Worm (Caenorhabditis elegans) whole organism, early embryonic: Measurements from ENCODE around the gene Y110A2AL.3.
A peak's percentile ranks its signal among the peaks of the same experiment; 100 is the strongest.
"Not testable (repeated sequence)": the region's sequence is repeated elsewhere in the genome, so short reads cannot be mapped to it uniquely, and the experiment has no call there.

ENCODE experiments used
- B0310.2 ChIP-seq: sonication (generic microtip); optimal IDR thresholded peaks from 2 replicates; lab custom pipeline; 2016; ENCODE audit warnings: mild to moderate bottlenecking, missing genetic modification characterization, missing compliant biosample characterization
- F13C5.2 ChIP-seq: sonication (generic microtip); optimal IDR thresholded peaks from 2 replicates; lab custom pipeline; 2017; ENCODE audit warnings: mild to moderate bottlenecking, missing genetic modification characterization, inconsistent platforms, missing compliant biosample characterization
- aly-1 ChIP-seq: sonication (generic microtip); optimal IDR thresholded peaks from 2 replicates; lab custom pipeline; 2016; ENCODE audit warnings: missing genetic modification characterization, missing compliant biosample characterization
- ama-1 ChIP-seq: fragments of 150-350 bp; optimal IDR thresholded peaks from 2 replicates; lab custom pipeline; 2014
- ceh-13 ChIP-seq: fragments of 200-800 bp; sonication (Bioruptor generic); optimal IDR thresholded peaks from 2 replicates; lab custom pipeline; 2018; ENCODE audit warnings: mild to moderate bottlenecking, missing genetic modification characterization, missing compliant biosample characterization
- ceh-36 ChIP-seq: sonication (generic microtip); optimal IDR thresholded peaks from 2 replicates; lab custom pipeline; 2016; ENCODE audit warnings: missing genetic modification characterization, inconsistent platforms, missing compliant biosample characterization
- ets-7 ChIP-seq: sonication (generic microtip); optimal IDR thresholded peaks from 2 replicates; lab custom pipeline; 2016; ENCODE audit warnings: missing genotype, missing genetic modification characterization, missing compliant biosample characterization
- flt-1 ChIP-seq: fragments of 200-800 bp; sonication (Bioruptor generic); IDR thresholded peaks from 2 replicates; pipeline ENCODE4 v1.3.6; 2022; ENCODE audit warnings: missing genetic modification characterization, missing compliant biosample characterization
- hmbx-1 ChIP-seq: sonication (generic microtip); optimal IDR thresholded peaks from 2 replicates; lab custom pipeline; 2016; ENCODE audit warnings: mild to moderate bottlenecking, missing genetic modification characterization, missing compliant biosample characterization
- hmg-4 ChIP-seq: fragments of 200-800 bp; sonication (Bioruptor generic); optimal IDR thresholded peaks from 2 replicates; lab custom pipeline; 2018; ENCODE audit warnings: mild to moderate bottlenecking, missing genetic modification characterization, missing compliant biosample characterization
- hnd-1 ChIP-seq: sonication (generic microtip); optimal IDR thresholded peaks from 2 replicates; lab custom pipeline; 2016; ENCODE audit warnings: missing genetic modification characterization, missing compliant biosample characterization
- pes-1 ChIP-seq: fragments of 200-800 bp; sonication (Bioruptor generic); IDR thresholded peaks from 2 replicates; pipeline ENCODE4 v1.3.6; 2022; ENCODE audit warnings: missing genetic modification reagents, missing genetic modification characterization, missing compliant biosample characterization
- scrt-1 ChIP-seq: fragments of 200-800 bp; sonication (Bioruptor generic); IDR thresholded peaks from 2 replicates; pipeline ENCODE4 v1.3.6; 2022; ENCODE audit warnings: missing genetic modification characterization, missing compliant biosample characterization
- sea-1 ChIP-seq: fragments of 200-800 bp; sonication (Bioruptor generic); conservative IDR thresholded peaks from 2 replicates; pipeline ENCODE4 v1.3.6; 2022; ENCODE audit warnings: missing genetic modification characterization, missing compliant biosample characterization
- tbx-11 ChIP-seq: fragments of 200-800 bp; sonication (Bioruptor generic); IDR thresholded peaks from 2 replicates; pipeline ENCODE4 v1.3.6; 2022; ENCODE audit warnings: missing genetic modification characterization, missing compliant biosample characterization
- tbx-37 ChIP-seq: fragments of 200-800 bp; sonication (Bioruptor generic); conservative IDR thresholded peaks from 2 replicates; pipeline ENCODE4 v1.3.6; 2022; ENCODE audit warnings: missing genetic modification reagents, missing genetic modification characterization, missing compliant biosample characterization
- tra-4 ChIP-seq: sonication (generic microtip); optimal IDR thresholded peaks from 2 replicates; lab custom pipeline; 2017; ENCODE audit warnings: missing genetic modification characterization, missing compliant biosample characterization

Y110A2AL.3 gene

ce11 chrII:2830144-2830543 is 36.7 kb upstream of the Y110A2AL.3 start:
- TF ChIP-seq ets-7 (tag; lab: Kevin White, UChicago) (no peak), B0310.2 (no peak), tbx-37 (no peak), hmg-4 (GFP tag; lab: Kevin White, UChicago) (no peak), ama-1 (lab: Kevin White, UChicago) (no peak), hnd-1 (tag; lab: Kevin White, UChicago) (no peak), F13C5.2 (no peak), flt-1 (GFP tag; lab: Robert Waterston, UW) (no peak), scrt-1 (no peak), tbx-11 (GFP tag; lab: Robert Waterston, UW) (no peak), aly-1 (tag; lab: Kevin White, UChicago) (no peak), ceh-13 (GFP tag; lab: Kevin White, UChicago) (no peak), sea-1 (GFP tag; lab: Robert Waterston, UW) (no peak), hmbx-1 (tag; lab: Kevin White, UChicago) (no peak), tra-4 (no peak), ceh-36 (tag; lab: Kevin White, UChicago) (no peak), pes-1 (GFP tag; lab: Robert Waterston, UW) (no peak)

ce11 chrII:2831173-2831572 is 35.7 kb upstream of the Y110A2AL.3 start, which contains the start of gene K12H6.6:
Gene K12H6.6, minus strand, starts transcription at chrII:2831233.
- TF ChIP-seq ceh-36 (tag; lab: Kevin White, UChicago) (no peak), hmbx-1 (tag; lab: Kevin White, UChicago) (no peak), tbx-11 (GFP tag; lab: Robert Waterston, UW) (no peak), tra-4 (no peak), ets-7 (tag; lab: Kevin White, UChicago) (no peak), B0310.2 (no peak), scrt-1 (no peak), hmg-4 (GFP tag; lab: Kevin White, UChicago) (no peak)

- TF ChIP-seq ceh-36 (tag; lab: Kevin White, UChicago): no peak
- no peak for TF ChIP-seq ets-7 (tag; lab: Kevin White, UChicago)
- TF ChIP-seq aly-1 (tag; lab: Kevin White, UChicago): no peak
- no peak for TF ChIP-seq tra-4
- no peak for TF ChIP-seq tbx-37
- no peak for TF ChIP-seq ama-1 (lab: Kevin White, UChicago)
- no peak for TF ChIP-seq scrt-1
- TF ChIP-seq ceh-13 (GFP tag; lab: Kevin White, UChicago): no peak
- no peak for TF ChIP-seq pes-1 (GFP tag; lab: Robert Waterston, UW)
- TF ChIP-seq hmg-4 (GFP tag; lab: Kevin White, UChicago): no peak
- no peak for TF ChIP-seq hmbx-1 (tag; lab: Kevin White, UChicago)
Measured at ce11 chrII:2832098-2832497, 34.8 kb upstream of the Y110A2AL.3 start.

- TF ChIP-seq hmg-4 (GFP tag; lab: Kevin White, UChicago) (peak; percentile 9), hnd-1 (tag; lab: Kevin White, UChicago) (no peak)
Measured at ce11 chrII:2832539-2832938, 34.3 kb upstream of the Y110A2AL.3 start.

ce11 chrII:2834105-2834504 is 32.8 kb upstream of the Y110A2AL.3 start:
- TF ChIP-seq ceh-13 (GFP tag; lab: Kevin White, UChicago) (no peak), ets-7 (tag; lab: Kevin White, UChicago) (no peak), ceh-36 (tag; lab: Kevin White, UChicago) (no peak)

- TF ChIP-seq aly-1 (tag; lab: Kevin White, UChicago): no peak
- no peak for TF ChIP-seq B0310.2
- no peak for TF ChIP-seq ceh-36 (tag; lab: Kevin White, UChicago)
- no peak for TF ChIP-seq sea-1 (GFP tag; lab: Robert Waterston, UW)
- no peak for TF ChIP-seq flt-1 (GFP tag; lab: Robert Waterston, UW)
- TF ChIP-seq hmg-4 (GFP tag; lab: Kevin White, UChicago): no peak
- TF ChIP-seq tbx-37: no peak
- TF ChIP-seq F13C5.2: no peak
- TF ChIP-seq hmbx-1 (tag; lab: Kevin White, UChicago): no peak
- no peak for TF ChIP-seq tra-4
Measured at ce11 chrII:2836853-2837252, 30.0 kb upstream of the Y110A2AL.3 start, which contains the start of gene K12H6.7. Gene K12H6.7, minus strand, starts transcription at chrII:2836953.

- TF ChIP-seq B0310.2; aly-1 (tag; lab: Kevin White, UChicago); tra-4: not testable (repeated sequence)
Measured at ce11 chrII:2839004-2839403, 27.9 kb upstream of the Y110A2AL.3 start, which contains the start of gene Y110A2AL.4. Gene Y110A2AL.4, plus strand, starts transcription at chrII:2839304.

ce11 chrII:2841529-2841928 is 25.3 kb upstream of the Y110A2AL.3 start, which contains the start of gene Y110A2AL.6:
Gene Y110A2AL.6, minus strand, starts transcription at chrII:2841629.
- TF ChIP-seq ets-7 (tag; lab: Kevin White, UChicago) (no peak), flt-1 (GFP tag; lab: Robert Waterston, UW) (no peak), sea-1 (GFP tag; lab: Robert Waterston, UW) (no peak), tra-4 (no peak), tbx-37 (no peak), pes-1 (GFP tag; lab: Robert Waterston, UW) (no peak), ceh-13 (GFP tag; lab: Kevin White, UChicago) (no peak), aly-1 (tag; lab: Kevin White, UChicago) (no peak), hmbx-1 (tag; lab: Kevin White, UChicago) (no peak), hmg-4 (GFP tag; lab: Kevin White, UChicago) (no peak), ceh-36 (tag; lab: Kevin White, UChicago) (no peak), F13C5.2 (no peak), B0310.2 (no peak), ama-1 (lab: Kevin White, UChicago) (no peak), tbx-11 (GFP tag; lab: Robert Waterston, UW) (no peak), scrt-1 (no peak)
